Fruit fly (Drosophila melanogaster) whole organism, embryonic: ENCODE measurements around the gene nmo.
A peak's percentile ranks its signal among the peaks of the same experiment; 100 is the strongest.

ENCODE experiments used
- Blimp-1 ChIP-seq: fragments of 200-800 bp; sonication (Bioruptor generic); optimal IDR thresholded peaks from 3 replicates; lab custom pipeline; 2018; ENCODE audit warnings: missing biosample characterization, missing genetic modification characterization, mild to moderate bottlenecking, moderate library complexity, missing genetic modification reagents
- CG10979 ChIP-seq: fragments of 200-800 bp; sonication (Bioruptor generic); optimal IDR thresholded peaks from 2 replicates; lab custom pipeline; 2018; ENCODE audit warnings: missing biosample characterization, mild to moderate bottlenecking, missing genetic modification characterization, moderate library complexity
- CG11093 ChIP-seq: fragments of 200-800 bp; sonication (Bioruptor generic); IDR thresholded peaks from 3 replicates; pipeline ENCODE4 v1.3.6; 2022; ENCODE audit warnings: missing biosample characterization, missing genetic modification characterization
- CG11696 ChIP-seq: fragments of 200-800 bp; sonication (Bioruptor generic); IDR thresholded peaks from 2 replicates; pipeline ENCODE4 v1.3.6; 2022; ENCODE audit warnings: missing biosample characterization, missing genetic modification characterization
- CG12219 ChIP-seq: fragments of 200-800 bp; sonication (Bioruptor generic); optimal IDR thresholded peaks from 3 replicates; lab custom pipeline; 2018; ENCODE audit warnings: missing biosample characterization, mild to moderate bottlenecking, missing genetic modification characterization
- CG12391 ChIP-seq: fragments of 200-800 bp; sonication (Bioruptor generic); optimal IDR thresholded peaks from 3 replicates; lab custom pipeline; 2018; ENCODE audit warnings: missing biosample characterization, mild to moderate bottlenecking, missing genetic modification characterization, moderate library complexity
- CG13894 ChIP-seq: fragments of 200-800 bp; sonication (Bioruptor generic); optimal IDR thresholded peaks from 3 replicates; lab custom pipeline; 2018; ENCODE audit warnings: missing biosample characterization, mild to moderate bottlenecking, missing genetic modification characterization, moderate library complexity
- CG18262 ChIP-seq: fragments of 200-800 bp; optimal IDR thresholded peaks from 3 replicates; lab custom pipeline; 2019; ENCODE audit warnings: missing biosample characterization, mild to moderate bottlenecking, missing genetic modification characterization, moderate library complexity
- CG18476 ChIP-seq: fragments of 200-800 bp; sonication (Bioruptor generic); optimal IDR thresholded peaks from 2 replicates; lab custom pipeline; 2016; ENCODE audit warnings: missing biosample characterization, mild to moderate bottlenecking, missing genetic modification characterization
- CG4424 ChIP-seq: fragments of 200-800 bp; sonication (Bioruptor generic); optimal IDR thresholded peaks from 3 replicates; lab custom pipeline; 2016; ENCODE audit warnings: missing biosample characterization, missing genetic modification characterization
- CG4617 ChIP-seq: fragments of 200-800 bp; sonication (Bioruptor generic); optimal IDR thresholded peaks from 3 replicates; lab custom pipeline; 2016; ENCODE audit warnings: missing biosample characterization, missing genetic modification characterization, borderline replicate concordance
- CG4854 ChIP-seq: fragments of 200-800 bp; sonication (Bioruptor generic); optimal IDR thresholded peaks from 2 replicates; lab custom pipeline; 2016; ENCODE audit warnings: missing biosample characterization, missing genetic modification characterization, inconsistent platforms
- CG6254 ChIP-seq: fragments of 200-800 bp; sonication (Bioruptor generic); optimal IDR thresholded peaks from 3 replicates; lab custom pipeline; 2017; ENCODE audit warnings: mild to moderate bottlenecking, missing biosample characterization, missing genetic modification reagents, missing genetic modification characterization
- CG6791 ChIP-seq: fragments of 200-800 bp; sonication (Bioruptor generic); IDR thresholded peaks from 3 replicates; pipeline ENCODE4 v1.3.6; 2022; ENCODE audit warnings: missing biosample characterization, missing genetic modification characterization; ENCODE audit not compliant: partially characterized antibody
- CG7556 ChIP-seq: fragments of 200-800 bp; sonication (Bioruptor generic); optimal IDR thresholded peaks from 2 replicates; lab custom pipeline; 2017; ENCODE audit warnings: missing biosample characterization, mild to moderate bottlenecking, missing genetic modification characterization
- CG9609 ChIP-seq: fragments of 200-800 bp; sonication (Bioruptor generic); optimal IDR thresholded peaks from 3 replicates; lab custom pipeline; 2016; ENCODE audit warnings: missing biosample characterization, missing genetic modification characterization
- CG9727 ChIP-seq: fragments of 200-800 bp; sonication (Bioruptor generic); optimal IDR thresholded peaks from 3 replicates; lab custom pipeline; 2017; ENCODE audit warnings: missing biosample characterization, mild to moderate bottlenecking, missing genetic modification characterization
- D19A ChIP-seq: fragments of 200-800 bp; optimal IDR thresholded peaks from 3 replicates; lab custom pipeline; 2019; ENCODE audit warnings: missing biosample characterization, mild to moderate bottlenecking, missing genetic modification characterization, moderate library complexity
- Dip2 ChIP-seq: fragments of 200-800 bp; sonication (Bioruptor generic); IDR thresholded peaks from 2 replicates; pipeline ENCODE4 v1.3.6; 2022; ENCODE audit warnings: missing biosample characterization, missing genetic modification characterization
- Doc3 ChIP-seq: fragments of 200-800 bp; sonication (Bioruptor generic); IDR thresholded peaks from 3 replicates; pipeline ENCODE4 v1.3.6; 2022; ENCODE audit warnings: missing biosample characterization, missing genetic modification characterization; ENCODE audit not compliant: partially characterized antibody
- E2f1 ChIP-seq: fragments of 200-800 bp; sonication (Bioruptor generic); IDR thresholded peaks from 2 replicates; pipeline ENCODE4 v1.3.6; 2022; ENCODE audit warnings: missing biosample characterization, missing genetic modification characterization
- GATAe ChIP-seq: fragments of 200-800 bp; sonication (Bioruptor generic); conservative IDR thresholded peaks from 2 replicates; pipeline ENCODE4 v1.3.6; 2022; ENCODE audit warnings: missing biosample characterization, missing genetic modification characterization
- Hr39 ChIP-seq: fragments of >200 bp; optimal IDR thresholded peaks from 2 replicates; lab custom pipeline; 2017
- Hr51 ChIP-seq, 2 experiments: fragments of 200-800 bp; sonication (Bioruptor generic); optimal IDR thresholded peaks; 2 replicates in 1 of 2; 3 replicates in 1 of 2; lab custom pipeline; 2016 to 2018; ENCODE audit warnings: missing biosample characterization in 2 of 2, missing genetic modification characterization in 2 of 2, mild to moderate bottlenecking in 1 of 2, moderate library complexity in 1 of 2
- Med ChIP-seq: fragments of 200-800 bp; sonication (Bioruptor generic); peaks from one replicate; lab custom pipeline; 2016; ENCODE audit warnings: missing biosample characterization, missing genetic modification characterization, mild to moderate bottlenecking, inconsistent platforms, moderate library complexity
- Nf-YA ChIP-seq: fragments of 200-800 bp; sonication (Bioruptor generic); IDR thresholded peaks from 2 replicates; pipeline ENCODE4 v1.3.6; 2022; ENCODE audit warnings: missing biosample characterization, missing genetic modification characterization
- Opbp ChIP-seq: fragments of 200-800 bp; sonication (Bioruptor generic); IDR thresholded peaks from 3 replicates; pipeline ENCODE4 v1.3.6; 2022; ENCODE audit warnings: missing biosample characterization, missing genetic modification characterization; ENCODE audit not compliant: partially characterized antibody
- Ssrp ChIP-seq: fragments of 200-800 bp; sonication (Bioruptor generic); optimal IDR thresholded peaks from 2 replicates; lab custom pipeline; 2018; ENCODE audit warnings: missing biosample characterization, mild to moderate bottlenecking, missing genetic modification characterization, moderate library complexity
- abd-A ChIP-seq: fragments of 200-800 bp; sonication (Bioruptor generic); optimal IDR thresholded peaks from 3 replicates; lab custom pipeline; 2019; ENCODE audit warnings: missing biosample characterization, mild to moderate bottlenecking, missing genetic modification characterization, moderate library complexity
- ara ChIP-seq: fragments of 200-800 bp; sonication (Bioruptor generic); IDR thresholded peaks from 2 replicates; pipeline ENCODE4 v1.3.6; 2022; ENCODE audit warnings: missing biosample characterization, missing genetic modification characterization
- bbx ChIP-seq: fragments of 200-800 bp; sonication (Bioruptor generic); IDR thresholded peaks from 2 replicates; pipeline ENCODE4 v1.3.6; 2022; ENCODE audit warnings: missing biosample characterization, missing genetic modification characterization; ENCODE audit not compliant: partially characterized antibody
- cad ChIP-seq: fragments of >200 bp; optimal IDR thresholded peaks from 2 replicates; lab custom pipeline; 2017; ENCODE audit warnings: missing biosample characterization, missing genetic modification characterization
- crol ChIP-seq: fragments of 200-800 bp; sonication (Bioruptor generic); IDR thresholded peaks from 2 replicates; pipeline ENCODE4 v1.3.6; 2022; ENCODE audit warnings: missing biosample characterization, missing genetic modification characterization
- dysf ChIP-seq: fragments of 200-800 bp; sonication (Bioruptor generic); IDR thresholded peaks from 3 replicates; pipeline ENCODE4 v1.3.6; 2022; ENCODE audit warnings: missing biosample characterization, missing genetic modification characterization
- fu2 ChIP-seq: fragments of 200-800 bp; sonication (Bioruptor generic); optimal IDR thresholded peaks from 2 replicates; lab custom pipeline; 2016; ENCODE audit warnings: missing biosample characterization, missing genetic modification characterization
- gem ChIP-seq: fragments of 200-800 bp; sonication (Bioruptor generic); optimal IDR thresholded peaks from 2 replicates; lab custom pipeline; 2019; ENCODE audit warnings: missing biosample characterization, mild to moderate bottlenecking, missing genetic modification characterization, moderate library complexity
- grau ChIP-seq: fragments of 200-800 bp; optimal IDR thresholded peaks from 3 replicates; lab custom pipeline; 2019; ENCODE audit warnings: missing biosample characterization, mild to moderate bottlenecking, missing genetic modification characterization, moderate library complexity
- hkb ChIP-seq, 2 experiments: fragments of 200-800 bp in 1 of 2; fragments of >200 bp in 1 of 2; sonication (Bioruptor generic) in 1 of 2; IDR thresholded peaks in 1 of 2; optimal IDR thresholded peaks in 1 of 2; 2 replicates each; pipeline versions ENCODE4 v1.3.6 to Lab custom; 2017 to 2022; ENCODE audit warnings: missing biosample characterization in 1 of 2, missing genetic modification characterization in 1 of 2
- klu ChIP-seq: fragments of 200-800 bp; sonication (Bioruptor generic); IDR thresholded peaks from 2 replicates; pipeline ENCODE4 v1.3.6; 2022; ENCODE audit warnings: missing biosample characterization, missing genetic modification characterization
- kni ChIP-seq: fragments of 200-800 bp; sonication (Bioruptor generic); optimal IDR thresholded peaks from 3 replicates; lab custom pipeline; 2017; ENCODE audit warnings: mild to moderate bottlenecking, missing biosample characterization, missing genetic modification reagents, missing genetic modification characterization
- lab ChIP-seq: fragments of 200-800 bp; sonication (Bioruptor generic); optimal IDR thresholded peaks from 3 replicates; lab custom pipeline; 2017; ENCODE audit warnings: missing biosample characterization, missing genetic modification characterization, mild to moderate bottlenecking, moderate library complexity, missing genetic modification reagents
- lilli ChIP-seq: fragments of 200-800 bp; sonication (Bioruptor generic); optimal IDR thresholded peaks from 3 replicates; lab custom pipeline; 2016; ENCODE audit warnings: missing biosample characterization, missing genetic modification characterization
- maf-S ChIP-seq: fragments of 200-800 bp; sonication (Bioruptor generic); optimal IDR thresholded peaks from 2 replicates; lab custom pipeline; 2016; ENCODE audit warnings: missing biosample characterization, missing genetic modification characterization
- pan ChIP-seq, 4 experiments: fragments of >200 bp in 3 of 4; fragments of 200-800 bp in 1 of 4; sonication (Bioruptor generic) in 1 of 4; optimal IDR thresholded peaks in 3 of 4; IDR thresholded peaks in 1 of 4; 2 replicates each; pipeline versions ENCODE4 v1.3.6 to Lab custom; 2017 to 2022; ENCODE audit warnings: missing biosample characterization in 2 of 4, missing genetic modification characterization in 2 of 4, mixed read lengths in 1 of 4
- pita ChIP-seq: fragments of 200-800 bp; sonication (Bioruptor generic); optimal IDR thresholded peaks from 2 replicates; lab custom pipeline; 2017; ENCODE audit warnings: missing biosample characterization, mild to moderate bottlenecking, missing genetic modification characterization
- sens ChIP-seq: fragments of 200-800 bp; sonication (Bioruptor generic); peaks from one replicate; lab custom pipeline; 2016; ENCODE audit warnings: missing biosample characterization, missing genetic modification characterization

nmo gene

DNA sequence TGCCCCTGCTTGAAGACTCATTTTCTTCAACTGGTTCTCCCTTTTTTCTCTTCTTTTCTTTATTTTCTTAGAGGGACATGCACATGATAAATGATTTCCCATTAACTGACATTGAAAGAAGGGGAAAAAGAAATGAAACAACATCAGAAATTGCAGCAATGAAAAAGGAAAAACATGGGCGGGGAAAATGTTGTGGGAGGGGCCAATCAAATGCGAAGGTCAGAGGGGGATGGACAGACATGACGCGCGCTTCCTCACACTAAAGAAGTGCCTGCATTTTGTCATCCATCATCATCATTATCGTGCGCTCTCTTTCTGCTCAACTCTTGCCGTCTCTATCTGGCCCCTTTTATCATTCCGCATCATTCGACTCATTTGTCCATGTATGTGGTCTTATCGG is 58.8 kb downstream of the nmo start (continued):
- TF ChIP-seq pan (optimal IDR thresholded peaks at IDR 0.05; lab: Kevin White, UChicago) (no peak), pan (GFP tag; optimal IDR thresholded peaks at IDR 0.05 in 1 of 2, IDR thresholded peaks at IDR 0.05 in 1 of 2) (peak in 1 of 2 experiments; percentile 59), GATAe (no peak), sens (GFP tag; lab: Kevin White, UChicago) (no peak), crol (peak; percentile 67), CG4854 (no peak), fu2 (GFP tag; lab: Kevin White, UChicago) (no peak)

DNA sequence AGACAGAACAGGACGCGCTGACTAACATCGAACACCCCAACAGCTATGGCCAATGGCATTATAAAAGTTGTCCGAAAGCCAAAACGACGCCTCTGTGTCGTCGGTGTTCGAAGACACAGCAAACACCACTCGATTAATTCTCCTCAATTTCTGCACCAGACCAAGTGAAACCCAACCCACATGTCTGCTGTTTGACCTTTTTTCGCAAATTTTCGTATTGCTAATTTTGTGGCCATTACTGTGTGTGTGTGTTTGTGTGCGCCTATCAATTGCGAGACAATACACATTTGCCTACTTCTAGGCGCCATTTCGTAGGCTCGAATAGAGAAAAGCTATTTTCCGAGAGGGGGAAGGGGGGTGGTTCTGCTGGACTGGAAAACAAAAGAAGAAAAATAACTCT is 60.3 kb downstream of the nmo start:
- no peak for TF ChIP-seq maf-S
- 0 out of 3 replicates have a peak, but pooled peaks have one; percentile 42 for TF ChIP-seq dysf (GFP tag; lab: Robert Waterston, UW)
- TF ChIP-seq kni (GFP tag; lab: Kevin White, UChicago) = no peak
- peak; percentile 86 for TF ChIP-seq abd-A (tag; lab: Kevin White, UChicago)
- no peak for TF ChIP-seq cad (GFP tag; lab: Kevin White, UChicago)
- no peak for TF ChIP-seq CG12219
- no peak for TF ChIP-seq Dip2 (GFP tag; lab: Robert Waterston, UW)
- TF ChIP-seq D19A (tag; lab: Kevin White, UChicago) = no peak
- no peak for TF ChIP-seq CG7556 (GFP tag; lab: Kevin White, UChicago)
- peak; percentile 68 for TF ChIP-seq CG13894 (tag; lab: Kevin White, UChicago)
- TF ChIP-seq Opbp (GFP tag; lab: Robert Waterston, UW) = no peak
- no peak for TF ChIP-seq CG6791 (GFP tag; lab: Robert Waterston, UW)
- no peak for TF ChIP-seq CG18476 (GFP tag; lab: Kevin White, UChicago)
- TF ChIP-seq CG6254 (GFP tag; lab: Kevin White, UChicago) = no peak
- TF ChIP-seq bbx (GFP tag; lab: Robert Waterston, UW) = no peak
- TF ChIP-seq CG12391 (tag; lab: Kevin White, UChicago) = no peak
- peak; percentile 45; the same call in 1 of the 2 replicates for TF ChIP-seq CG11696 (GFP tag; lab: Robert Waterston, UW)
- TF ChIP-seq Hr39 (lab: Kevin White, UChicago) = no peak
- TF ChIP-seq ara (GFP tag; lab: Robert Waterston, UW) = no peak
- TF ChIP-seq Med (GFP tag; lab: Kevin White, UChicago) = peak; percentile 63
- peak; percentile 35 for TF ChIP-seq lab

DNA sequence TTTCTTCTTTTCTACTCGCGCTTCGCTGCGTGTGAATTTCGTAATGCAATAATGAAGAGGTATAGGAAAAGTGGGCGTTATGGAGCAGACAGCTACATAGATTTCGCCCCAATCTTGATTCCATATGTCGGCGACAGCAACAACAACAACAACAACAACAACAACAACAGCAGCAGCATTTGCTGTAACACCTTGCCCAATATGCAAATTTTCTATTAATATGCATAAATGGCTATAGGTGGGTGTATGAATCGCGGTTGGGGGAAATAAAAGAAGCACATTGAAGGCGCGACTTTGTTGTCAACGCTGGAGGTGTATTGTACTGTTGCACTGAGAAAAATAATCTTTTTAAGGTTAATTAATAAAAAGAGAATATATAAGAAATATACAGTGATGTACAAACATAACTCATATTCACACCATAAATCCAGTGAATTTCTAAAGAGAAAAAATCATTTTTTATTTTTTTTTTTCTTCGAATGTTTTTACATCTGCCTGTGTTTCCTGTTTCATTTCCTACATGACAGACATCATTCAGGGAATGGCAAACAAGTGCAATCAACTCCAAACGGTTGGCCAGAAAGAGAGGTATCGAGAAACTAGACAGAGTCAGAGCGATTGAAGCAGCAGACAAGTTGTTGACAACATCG is 62.7 kb downstream of the nmo start:
- TF ChIP-seq CG4617 (GFP tag; lab: Kevin White, UChicago) = no peak
- TF ChIP-seq Doc3 (GFP tag; lab: Robert Waterston, UW) = no peak
- TF ChIP-seq CG9609 (GFP tag; lab: Kevin White, UChicago) = no peak
- no peak for TF ChIP-seq hkb (optimal IDR thresholded peaks at IDR 0.05; lab: Kevin White, UChicago)
- peak; percentile 66 for TF ChIP-seq hkb (GFP tag; IDR thresholded peaks at IDR 0.05; lab: Robert Waterston, UW)
- TF ChIP-seq crol = peak; percentile 43; the same call in 1 of the 2 replicates
- no peak for TF ChIP-seq pan (optimal IDR thresholded peaks at IDR 0.05; lab: Kevin White, UChicago)
- peak in 1 of 2 experiments; percentile 53 for TF ChIP-seq pan (GFP tag; optimal IDR thresholded peaks at IDR 0.05 in 1 of 2, IDR thresholded peaks at IDR 0.05 in 1 of 2)
- TF ChIP-seq CG10979 (tag; lab: Kevin White, UChicago) = peak; percentile 31
- TF ChIP-seq pita (GFP tag; lab: Kevin White, UChicago) = no peak
- no peak for TF ChIP-seq lilli (GFP tag; lab: Kevin White, UChicago)
- TF ChIP-seq CG18262 (tag; lab: Kevin White, UChicago) = peak; percentile 36
- peak; percentile 17 for TF ChIP-seq grau
- peak in 1 of 2 experiments; percentile 69 for TF ChIP-seq Hr51 (GFP tag; optimal IDR thresholded peaks at IDR 0.05; lab: Kevin White, UChicago)
- no peak for TF ChIP-seq CG11093 (GFP tag; lab: Robert Waterston, UW)
- TF ChIP-seq klu (GFP tag; lab: Robert Waterston, UW) = no peak
- TF ChIP-seq CG9727 (GFP tag; lab: Kevin White, UChicago) = peak; percentile 33
- TF ChIP-seq E2f1 (GFP tag; lab: Robert Waterston, UW) = no peak
- peak; percentile 43 for TF ChIP-seq Blimp-1 (GFP tag; lab: Kevin White, UChicago)
- peak; percentile 12 for TF ChIP-seq Ssrp
- TF ChIP-seq gem = peak; percentile 42
- no peak for TF ChIP-seq Nf-YA (GFP tag; lab: Robert Waterston, UW)
- TF ChIP-seq CG4424 (GFP tag; lab: Kevin White, UChicago) = peak; percentile 13
